Worm (Caenorhabditis elegans) whole organism, L4/young adult: Measurements from ENCODE around the gene clr-1.

Experiments used
- W03F9.2 ChIP-seq: fragments of 150-350 bp; optimal IDR thresholded peaks from 2 replicates; lab custom pipeline; 2014; ENCODE audit warnings: missing biosample characterization, missing genetic modification characterization
- him-1 ChIP-seq: sonication (generic microtip); optimal IDR thresholded peaks from 2 replicates; lab custom pipeline; 2016; ENCODE audit warnings: missing genotype, missing genetic modification reagents, missing genetic modification characterization, missing compliant biosample characterization

DNA sequence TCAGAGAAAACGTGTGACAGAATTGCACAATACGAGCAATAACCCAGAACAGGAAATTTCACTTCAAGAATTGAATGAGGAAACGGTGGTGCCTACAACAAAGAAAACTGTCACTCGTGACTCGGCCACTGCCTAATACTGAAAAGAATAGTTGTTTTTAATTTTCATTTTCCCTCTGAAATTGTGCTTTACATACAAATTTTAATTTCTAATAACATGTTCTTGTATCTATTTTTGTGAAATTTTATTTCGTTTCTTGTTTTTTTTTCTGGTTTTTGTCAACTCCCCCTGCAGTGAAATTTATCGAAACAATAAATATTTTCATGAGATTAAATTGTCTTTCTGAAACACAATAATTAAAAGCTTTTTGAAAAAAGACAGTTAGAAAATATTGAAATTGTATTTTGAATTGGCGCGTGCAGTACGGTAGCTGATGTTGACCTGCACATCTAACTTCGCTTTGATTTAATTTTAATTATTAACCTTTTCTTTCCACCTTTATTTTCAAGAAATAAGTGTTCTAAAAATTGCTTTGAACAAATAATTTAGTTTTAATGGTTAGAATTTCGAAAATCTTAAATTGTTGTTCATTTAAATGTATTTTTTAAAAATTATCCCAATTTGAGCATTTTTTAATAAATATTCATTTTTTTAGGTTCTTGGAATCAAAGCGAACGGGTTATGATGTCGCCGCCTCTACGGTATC is 10.4 kb upstream of the clr-1 start, which contains the start of gene daz-1:
- no peak for TF ChIP-seq W03F9.2 (tag; lab: Kevin White, UChicago)
- no peak for TF ChIP-seq him-1
